Fruit fly (Drosophila melanogaster) whole organism, embryonic: ENCODE measurements around the gene CG42809.

ENCODE experiments used
- CG10979 ChIP-seq: fragments of 200-800 bp; sonication (Bioruptor generic); optimal IDR thresholded peaks from 2 replicates; lab custom pipeline; 2018; ENCODE audit warnings: missing biosample characterization, mild to moderate bottlenecking, missing genetic modification characterization, moderate library complexity
- CG11085 ChIP-seq: fragments of 200-800 bp; sonication (Bioruptor generic); IDR thresholded peaks from 2 replicates; pipeline ENCODE4 v1.3.6; 2022; ENCODE audit warnings: missing biosample characterization, missing genetic modification characterization
- CG15011 ChIP-seq: fragments of 200-800 bp; sonication (Bioruptor generic); optimal IDR thresholded peaks from 3 replicates; lab custom pipeline; 2018; ENCODE audit warnings: missing biosample characterization, mild to moderate bottlenecking, missing genetic modification characterization
- CG17359 ChIP-seq: fragments of 200-800 bp; sonication (Bioruptor generic); optimal IDR thresholded peaks from 3 replicates; lab custom pipeline; 2018; ENCODE audit warnings: missing biosample characterization, mild to moderate bottlenecking, missing genetic modification characterization, moderate library complexity
- CG1792 ChIP-seq: fragments of 200-800 bp; sonication (Bioruptor generic); optimal IDR thresholded peaks from 2 replicates; lab custom pipeline; 2016; ENCODE audit warnings: missing biosample characterization, missing genetic modification characterization
- CG2712 ChIP-seq: fragments of 200-800 bp; optimal IDR thresholded peaks from 3 replicates; lab custom pipeline; 2019; ENCODE audit warnings: missing biosample characterization, mild to moderate bottlenecking, missing genetic modification characterization, moderate library complexity
- CG2889 ChIP-seq: fragments of 200-800 bp; sonication (Bioruptor generic); IDR thresholded peaks from 3 replicates; pipeline ENCODE4 v1.3.6; 2022; ENCODE audit warnings: missing biosample characterization, missing genetic modification characterization
- CG32772 ChIP-seq: fragments of 200-800 bp; sonication (Bioruptor generic); IDR thresholded peaks from 2 replicates; pipeline ENCODE4 v1.3.6; 2022; ENCODE audit warnings: missing biosample characterization, missing genetic modification characterization
- CG3407 ChIP-seq: fragments of 200-800 bp; sonication (Bioruptor generic); optimal IDR thresholded peaks from 2 replicates; lab custom pipeline; 2018; ENCODE audit warnings: missing biosample characterization, mild to moderate bottlenecking, missing genetic modification characterization
- CG4424 ChIP-seq: fragments of 200-800 bp; sonication (Bioruptor generic); optimal IDR thresholded peaks from 3 replicates; lab custom pipeline; 2016; ENCODE audit warnings: missing biosample characterization, missing genetic modification characterization
- CG6683 ChIP-seq: fragments of 200-800 bp; sonication (Bioruptor generic); optimal IDR thresholded peaks from 2 replicates; lab custom pipeline; 2017; ENCODE audit warnings: missing biosample characterization, mild to moderate bottlenecking, missing genetic modification characterization, missing genetic modification reagents
- CG7372 ChIP-seq: fragments of 200-800 bp; sonication (Bioruptor generic); IDR thresholded peaks from 2 replicates; pipeline ENCODE4 v1.3.6; 2022; ENCODE audit warnings: missing biosample characterization, missing genetic modification characterization
- CG7556 ChIP-seq: fragments of 200-800 bp; sonication (Bioruptor generic); optimal IDR thresholded peaks from 2 replicates; lab custom pipeline; 2017; ENCODE audit warnings: missing biosample characterization, mild to moderate bottlenecking, missing genetic modification characterization
- CG9797 ChIP-seq: fragments of 200-800 bp; sonication (Bioruptor generic); optimal IDR thresholded peaks from 3 replicates; lab custom pipeline; 2018; ENCODE audit warnings: missing biosample characterization, mild to moderate bottlenecking, missing genetic modification characterization
- CG9932 ChIP-seq: fragments of 200-800 bp; sonication (Bioruptor generic); IDR thresholded peaks from 2 replicates; pipeline ENCODE4 v1.3.6; 2022; ENCODE audit warnings: missing biosample characterization, missing genetic modification characterization
- Dad ChIP-seq: fragments of 200-800 bp; sonication (Bioruptor generic); optimal IDR thresholded peaks from 3 replicates; lab custom pipeline; 2016; ENCODE audit warnings: missing biosample characterization, missing genetic modification characterization
- Doc3 ChIP-seq: fragments of 200-800 bp; sonication (Bioruptor generic); IDR thresholded peaks from 3 replicates; pipeline ENCODE4 v1.3.6; 2022; ENCODE audit warnings: missing biosample characterization, missing genetic modification characterization; ENCODE audit not compliant: partially characterized antibody
- Dp ChIP-seq: fragments of 200-800 bp; sonication (Bioruptor generic); optimal IDR thresholded peaks from 2 replicates; lab custom pipeline; 2018; ENCODE audit warnings: missing biosample characterization, mild to moderate bottlenecking, missing genetic modification characterization, moderate library complexity
- H2.0 ChIP-seq: fragments of 200-800 bp; sonication (Bioruptor generic); IDR thresholded peaks from 2 replicates; pipeline ENCODE4 v1.3.6; 2022; ENCODE audit warnings: missing biosample characterization, missing genetic modification characterization
- HHEX ChIP-seq: fragments of 200-800 bp; sonication (Bioruptor generic); optimal IDR thresholded peaks from 3 replicates; lab custom pipeline; 2017; ENCODE audit warnings: missing biosample characterization, mild to moderate bottlenecking, missing genetic modification characterization, missing genetic modification reagents
- HLH3B ChIP-seq: fragments of 200-800 bp; sonication (Bioruptor generic); IDR thresholded peaks from 2 replicates; pipeline ENCODE4 v1.3.6; 2022; ENCODE audit warnings: missing biosample characterization, missing genetic modification characterization
- HLH4C ChIP-seq: fragments of 200-800 bp; sonication (Bioruptor generic); IDR thresholded peaks from 3 replicates; pipeline ENCODE4 v1.3.6; 2022; ENCODE audit warnings: missing biosample characterization, missing genetic modification characterization; ENCODE audit not compliant: partially characterized antibody
- Hmx ChIP-seq: fragments of 200-800 bp; sonication (Bioruptor generic); optimal IDR thresholded peaks from 2 replicates; lab custom pipeline; 2016; ENCODE audit warnings: missing biosample characterization, missing genetic modification characterization
- Hr78 ChIP-seq, 2 experiments: fragments of 200-800 bp in 1 of 2; fragments of >200 bp in 1 of 2; sonication (Bioruptor generic) in 1 of 2; optimal IDR thresholded peaks; 2 replicates each; lab custom pipeline; 2017 to 2019; ENCODE audit warnings: missing biosample characterization in 2 of 2, missing genetic modification characterization in 2 of 2, mild to moderate bottlenecking in 1 of 2, moderate library complexity in 1 of 2
- Meics ChIP-seq: fragments of 200-800 bp; sonication (Bioruptor generic); optimal IDR thresholded peaks from 2 replicates; lab custom pipeline; 2017; ENCODE audit warnings: missing biosample characterization, mild to moderate bottlenecking, missing genetic modification characterization
- NC2β ChIP-seq: fragments of 200-800 bp; sonication (Bioruptor generic); optimal IDR thresholded peaks from 2 replicates; lab custom pipeline; 2016; ENCODE audit warnings: missing biosample characterization, missing genetic modification characterization
- Neu2 ChIP-seq: fragments of 200-800 bp; sonication (Bioruptor generic); optimal IDR thresholded peaks from 3 replicates; lab custom pipeline; 2016; ENCODE audit warnings: missing biosample characterization, missing genetic modification characterization, borderline replicate concordance
- Optix ChIP-seq: fragments of 200-800 bp; sonication (Bioruptor generic); IDR thresholded peaks from 3 replicates; pipeline ENCODE4 v1.3.6; 2022; ENCODE audit warnings: missing biosample characterization, missing genetic modification characterization
- al ChIP-seq: fragments of 200-800 bp; sonication (Bioruptor generic); IDR thresholded peaks from 2 replicates; pipeline ENCODE4 v1.3.6; 2022; ENCODE audit warnings: missing biosample characterization, missing genetic modification characterization
- aop ChIP-seq: fragments of 200-800 bp; sonication (Bioruptor generic); IDR thresholded peaks from 2 replicates; pipeline ENCODE4 v1.3.6; 2022; ENCODE audit warnings: missing biosample characterization, missing genetic modification characterization
- ase ChIP-seq: fragments of 200-800 bp; sonication (Bioruptor generic); IDR thresholded peaks from 3 replicates; pipeline ENCODE4 v1.3.6; 2022; ENCODE audit warnings: missing biosample characterization, missing genetic modification characterization
- ash1 ChIP-seq: fragments of 200-800 bp; sonication (Bioruptor generic); optimal IDR thresholded peaks from 2 replicates; lab custom pipeline; 2018; ENCODE audit warnings: missing biosample characterization, mild to moderate bottlenecking, missing genetic modification characterization
- dm ChIP-seq: fragments of 200-800 bp; sonication (Bioruptor generic); optimal IDR thresholded peaks from 3 replicates; lab custom pipeline; 2016; ENCODE audit warnings: missing biosample characterization, missing genetic modification characterization
- emc ChIP-seq: fragments of 200-800 bp; sonication (Bioruptor generic); optimal IDR thresholded peaks from 2 replicates; lab custom pipeline; 2016; ENCODE audit warnings: missing biosample characterization, missing genetic modification characterization
- ems ChIP-seq: fragments of 200-800 bp; sonication (Bioruptor generic); optimal IDR thresholded peaks from 3 replicates; lab custom pipeline; 2016; ENCODE audit warnings: missing biosample characterization, missing genetic modification characterization
- fd64A ChIP-seq: fragments of 200-800 bp; sonication (Bioruptor generic); optimal IDR thresholded peaks from 3 replicates; lab custom pipeline; 2018; ENCODE audit warnings: missing biosample characterization, mild to moderate bottlenecking, missing genetic modification characterization
- fru ChIP-seq: fragments of >200 bp; optimal IDR thresholded peaks from 2 replicates; lab custom pipeline; 2017
- fu2 ChIP-seq: fragments of 200-800 bp; sonication (Bioruptor generic); optimal IDR thresholded peaks from 2 replicates; lab custom pipeline; 2016; ENCODE audit warnings: missing biosample characterization, missing genetic modification characterization
- gcm ChIP-seq: fragments of 200-800 bp; sonication (Bioruptor generic); optimal IDR thresholded peaks from 2 replicates; lab custom pipeline; 2019; ENCODE audit warnings: missing biosample characterization, mild to moderate bottlenecking, missing genetic modification characterization, moderate library complexity
- gsb ChIP-seq: fragments of 200-800 bp; sonication (Bioruptor generic); IDR thresholded peaks from 2 replicates; pipeline ENCODE4 v1.3.6; 2022; ENCODE audit warnings: missing biosample characterization, missing genetic modification characterization
- her ChIP-seq: fragments of 200-800 bp; sonication (Bioruptor generic); optimal IDR thresholded peaks from 2 replicates; lab custom pipeline; 2016; ENCODE audit warnings: missing biosample characterization, missing genetic modification characterization
- knrl ChIP-seq: fragments of 200-800 bp; sonication (Bioruptor generic); IDR thresholded peaks from 3 replicates; pipeline ENCODE4 v1.3.6; 2022; ENCODE audit warnings: missing biosample characterization, missing genetic modification characterization; ENCODE audit not compliant: partially characterized antibody
- lbe ChIP-seq: fragments of 200-800 bp; sonication (Bioruptor generic); optimal IDR thresholded peaks from 2 replicates; lab custom pipeline; 2016; ENCODE audit warnings: missing biosample characterization, mild to moderate bottlenecking, missing genetic modification characterization
- mld ChIP-seq: fragments of 200-800 bp; sonication (Bioruptor generic); IDR thresholded peaks from 3 replicates; pipeline ENCODE4 v1.3.6; 2022; ENCODE audit warnings: missing biosample characterization, missing genetic modification characterization; ENCODE audit not compliant: partially characterized antibody
- nerfin-1 ChIP-seq: fragments of 200-800 bp; sonication (Bioruptor generic); optimal IDR thresholded peaks from 3 replicates; lab custom pipeline; 2019; ENCODE audit warnings: missing biosample characterization, mild to moderate bottlenecking, missing genetic modification characterization, moderate library complexity
- pum ChIP-seq: fragments of 200-800 bp; sonication (Bioruptor generic); optimal IDR thresholded peaks from 2 replicates; lab custom pipeline; 2016; ENCODE audit warnings: missing biosample characterization, missing genetic modification characterization
- schlank ChIP-seq: fragments of 200-800 bp; sonication (Bioruptor generic); optimal IDR thresholded peaks from 2 replicates; lab custom pipeline; 2018; ENCODE audit warnings: missing biosample characterization, mild to moderate bottlenecking, missing genetic modification characterization
- sd ChIP-seq: fragments of 200-800 bp; sonication (Bioruptor generic); optimal IDR thresholded peaks from 3 replicates; lab custom pipeline; 2018; ENCODE audit warnings: missing biosample characterization, mild to moderate bottlenecking, missing genetic modification characterization, moderate library complexity
- tll ChIP-seq, 2 experiments: fragments of 200-800 bp in 1 of 2; fragments of >200 bp in 1 of 2; sonication (Bioruptor generic) in 1 of 2; optimal IDR thresholded peaks; 2 replicates each; lab custom pipeline; 2017 to 2019; ENCODE audit warnings: missing biosample characterization in 2 of 2, missing genetic modification characterization in 2 of 2, mild to moderate bottlenecking in 1 of 2, moderate library complexity in 1 of 2
- tx ChIP-seq: fragments of 200-800 bp; sonication (Bioruptor generic); optimal IDR thresholded peaks from 2 replicates; lab custom pipeline; 2016; ENCODE audit warnings: missing biosample characterization, missing genetic modification characterization
- vvl ChIP-seq: fragments of 200-800 bp; sonication (Bioruptor generic); IDR thresholded peaks from 2 replicates; pipeline ENCODE4 v1.3.6; 2022; ENCODE audit warnings: missing biosample characterization, missing genetic modification characterization

The CG42809 gene

DNA sequence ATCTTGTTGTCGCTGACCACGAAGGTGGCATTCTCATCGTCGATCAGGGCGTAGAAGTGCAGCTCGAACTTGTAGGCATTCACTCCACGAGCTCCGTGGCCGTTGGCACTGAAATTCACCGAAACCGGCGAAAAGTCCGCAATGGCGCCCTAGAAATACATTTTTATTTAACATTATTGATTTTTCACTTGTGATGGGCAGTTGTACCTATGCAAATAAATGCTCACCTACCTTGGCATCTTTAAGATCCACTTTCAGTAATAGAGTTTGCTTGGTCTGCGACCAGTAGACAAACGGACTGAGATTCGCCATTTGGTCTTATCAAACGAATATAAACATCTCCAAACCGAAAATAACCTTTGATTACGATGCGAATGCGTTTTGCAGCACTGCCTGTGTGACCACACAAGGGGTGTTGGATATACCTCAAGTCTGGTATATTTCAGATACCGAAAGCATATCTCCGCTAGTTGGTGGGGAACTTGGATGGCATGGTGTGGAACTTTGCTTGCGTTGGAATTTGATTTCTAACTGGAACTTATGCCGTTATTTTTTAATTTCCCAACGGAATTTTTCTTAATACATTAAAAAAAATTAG is 11.9 kb upstream of the CG42809 start, which contains the start of gene Hacd2 (continued):
- peak; percentile 28 for TF ChIP-seq CG1792 (GFP tag; lab: Kevin White, UChicago)
- TF ChIP-seq CG11085 (GFP tag; lab: Robert Waterston, UW): no peak
- no peak for TF ChIP-seq CG4424 (GFP tag; lab: Kevin White, UChicago)
- TF ChIP-seq CG10979 (tag; lab: Kevin White, UChicago): no peak
- no peak for TF ChIP-seq ase
- TF ChIP-seq CG7556 (GFP tag; lab: Kevin White, UChicago): no peak
- no peak for TF ChIP-seq tll (GFP tag; optimal IDR thresholded peaks at IDR 0.05; lab: Kevin White, UChicago)
- no peak for TF ChIP-seq gcm (GFP tag; lab: Kevin White, UChicago)
- TF ChIP-seq ems (GFP tag; lab: Kevin White, UChicago): no peak
- no peak for TF ChIP-seq CG15011 (GFP tag; lab: Kevin White, UChicago)
- TF ChIP-seq Dad (GFP tag; lab: Kevin White, UChicago): peak; percentile 65
- no peak for TF ChIP-seq H2.0 (GFP tag; lab: Robert Waterston, UW)
- no peak for TF ChIP-seq emc (GFP tag; lab: Kevin White, UChicago)
- no peak for TF ChIP-seq ash1 (GFP tag; lab: Kevin White, UChicago)
- TF ChIP-seq NC2β (GFP tag; lab: Kevin White, UChicago): peak; percentile 5
- TF ChIP-seq fu2: peak; percentile 11
- no peak for TF ChIP-seq HLH4C
- no peak for TF ChIP-seq CG7372 (GFP tag; lab: Robert Waterston, UW)
- no peak for TF ChIP-seq CG3407 (GFP tag; lab: Kevin White, UChicago)
- TF ChIP-seq HHEX (GFP tag; lab: Kevin White, UChicago): no peak
- no peak for TF ChIP-seq fd64A (GFP tag; lab: Kevin White, UChicago)
- TF ChIP-seq mld (GFP tag; lab: Robert Waterston, UW): no peak
- TF ChIP-seq sd (tag; lab: Kevin White, UChicago): peak; percentile 97
- peak; percentile 14; the same call in 1 of the 2 replicates for TF ChIP-seq al (GFP tag; lab: Robert Waterston, UW)
- TF ChIP-seq vvl: peak; percentile 41; the same call in 1 of the 2 replicates
- no peak for TF ChIP-seq pum (GFP tag; lab: Kevin White, UChicago)
- TF ChIP-seq CG2712 (tag; lab: Kevin White, UChicago): no peak
- TF ChIP-seq gsb (GFP tag; lab: Robert Waterston, UW): no peak
- no peak for TF ChIP-seq Hmx (GFP tag; lab: Kevin White, UChicago)
- no peak for TF ChIP-seq Neu2 (GFP tag; lab: Kevin White, UChicago)
- peak; percentile 52 for TF ChIP-seq Dp (GFP tag; lab: Kevin White, UChicago)
- TF ChIP-seq aop (GFP tag; lab: Robert Waterston, UW): no peak
- no peak for TF ChIP-seq nerfin-1 (tag; lab: Kevin White, UChicago)
- TF ChIP-seq Doc3: no peak
- peak; percentile 39 for TF ChIP-seq her (GFP tag; lab: Kevin White, UChicago)
- no peak for TF ChIP-seq tx (GFP tag; lab: Kevin White, UChicago)
- no peak for TF ChIP-seq CG32772
- TF ChIP-seq Hr78 (GFP tag; optimal IDR thresholded peaks at IDR 0.05; lab: Kevin White, UChicago): no peak
- no peak for TF ChIP-seq Meics (GFP tag; lab: Kevin White, UChicago)
- peak; percentile 43; the same call in 1 of the 2 replicates for TF ChIP-seq CG9932 (GFP tag; lab: Robert Waterston, UW)
- no peak for TF ChIP-seq lbe (GFP tag; lab: Kevin White, UChicago)
- no peak for TF ChIP-seq schlank
- TF ChIP-seq dm (GFP tag; lab: Kevin White, UChicago): peak; percentile 24
- TF ChIP-seq CG6683 (GFP tag; lab: Kevin White, UChicago): no peak
- TF ChIP-seq fru (lab: Kevin White, UChicago): no peak
- TF ChIP-seq CG17359 (tag; lab: Kevin White, UChicago): no peak
- no peak for TF ChIP-seq HLH3B (GFP tag; lab: Robert Waterston, UW)
- peak; percentile 81 for TF ChIP-seq CG9797 (GFP tag; lab: Kevin White, UChicago)
- peak; percentile 34; the same call in 1 of the 3 replicates for TF ChIP-seq knrl (GFP tag; lab: Robert Waterston, UW)
- TF ChIP-seq CG2889 (GFP tag; lab: Robert Waterston, UW): no peak
- no peak for TF ChIP-seq Optix (GFP tag; lab: Robert Waterston, UW)
